Fruit fly (Drosophila melanogaster) whole organism: Measurements from ENCODE around the gene CG15330.

Experiments used
- EcR ChIP-seq, 2 experiments: fragments of >200 bp; optimal IDR thresholded peaks; 2 replicates each; lab custom pipeline; 2017; ENCODE audit warnings: missing biosample characterization in 2 of 2, missing genetic modification characterization in 2 of 2, missing genetic modification reagents in 2 of 2
- pan ChIP-seq: fragments of >200 bp; optimal IDR thresholded peaks from 2 replicates; lab custom pipeline; 2017

DNA sequence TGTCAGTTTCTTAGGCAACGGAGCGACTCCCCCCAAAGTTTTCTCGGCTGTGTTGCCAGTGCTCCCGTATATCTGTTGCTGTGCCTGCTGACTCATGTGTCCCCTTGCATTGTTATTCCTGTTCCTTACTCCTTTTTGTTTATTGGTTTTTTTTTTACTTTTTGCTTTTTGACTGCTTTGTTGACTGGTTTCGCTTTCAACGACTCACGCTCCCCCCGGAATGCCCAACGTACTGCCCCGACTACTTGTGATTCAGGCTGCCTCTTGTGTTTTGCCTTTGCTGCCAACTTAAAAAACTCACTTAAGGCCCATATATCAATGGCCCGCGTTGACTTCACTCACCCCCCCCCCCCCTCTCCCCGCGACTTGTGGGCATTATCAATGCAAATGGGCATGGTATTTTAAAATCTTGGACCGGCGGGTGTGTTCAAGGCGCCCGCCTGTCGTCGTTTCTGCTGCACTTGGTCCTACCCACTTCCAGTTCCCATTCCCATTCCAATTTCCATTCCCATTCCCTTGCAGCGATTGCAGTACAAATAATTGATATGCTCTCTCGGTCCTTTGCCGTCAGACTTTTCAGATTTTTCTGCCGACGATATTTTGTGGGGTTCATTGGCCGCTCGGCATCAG, 17.6 kb downstream of the CG15330 start:
- TF ChIP-seq EcR (GFP tag; optimal IDR thresholded peaks at IDR 0.05; lab: Kevin White, UChicago) (peak in 1 of 2 experiments; percentile 17), pan (lab: Kevin White, UChicago) (no peak)
